Worm (Caenorhabditis elegans): ENCODE data around the gene fbxa-52.

DNA sequence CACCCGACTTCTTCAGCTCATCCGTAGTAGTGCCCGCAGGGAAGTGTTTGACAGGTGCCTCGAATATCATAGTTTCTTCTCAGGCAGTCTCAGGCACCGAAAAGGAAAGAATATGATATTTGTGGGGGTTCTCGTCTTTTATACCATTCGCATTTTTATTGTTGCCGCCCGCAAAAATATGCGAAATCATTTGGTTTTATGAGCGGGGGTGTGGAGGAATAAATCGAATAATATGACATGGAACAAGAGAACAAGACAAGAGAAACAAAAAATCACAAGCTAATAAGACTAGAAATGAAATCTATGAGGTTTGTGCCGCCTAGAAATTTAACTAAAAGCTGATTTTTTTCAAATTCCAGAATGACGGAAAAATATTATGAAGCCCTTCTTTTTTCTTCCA is 7.9 kb upstream of the fbxa-52 start, which contains the start of gene F07G6.8:
- no peak for TF ChIP-seq W03F9.2 (tag; optimal IDR thresholded peaks at IDR 0.05)
- TF ChIP-seq him-1 (tag; optimal IDR thresholded peaks at IDR 0.05), result no peak
- TF ChIP-seq dao-5 (tag; optimal IDR thresholded peaks at IDR 0.05), result no peak

All from whole organism, L4/young adult.